Worm (Caenorhabditis elegans) whole organism, L1 larva: ENCODE results near the gene bed-2.
A peak's percentile ranks its signal among the peaks of the same experiment; 100 is the strongest.

Experiments
- C16A3.4 ChIP-seq: fragments of 150-350 bp; optimal IDR thresholded peaks from 2 replicates; lab custom pipeline; 2014; ENCODE audit warnings: missing biosample characterization, missing genetic modification characterization
- ama-1 ChIP-seq: fragments of 150-350 bp; optimal IDR thresholded peaks from 2 replicates; lab custom pipeline; 2014
- ceh-63 ChIP-seq: fragments of 200-800 bp; sonication (Bioruptor generic); optimal IDR thresholded peaks from 2 replicates; lab custom pipeline; 2018; ENCODE audit warnings: mild to moderate bottlenecking, missing genetic modification characterization, missing compliant biosample characterization
- ceh-8 ChIP-seq: fragments of 200-800 bp; sonication (Bioruptor generic); optimal IDR thresholded peaks from 2 replicates; lab custom pipeline; 2018; ENCODE audit warnings: mild to moderate bottlenecking, missing genetic modification characterization, moderate library complexity, missing compliant biosample characterization
- ceh-82 ChIP-seq, 3 experiments: fragments of 150-350 bp in 1 of 3; sonication (generic microtip) in 2 of 3; optimal IDR thresholded peaks; 2 replicates each; lab custom pipeline; 2014 to 2017; ENCODE audit warnings: missing biosample characterization in 3 of 3, missing genetic modification characterization in 3 of 3
- ceh-88 ChIP-seq: fragments of 200-800 bp; sonication (Bioruptor generic); IDR thresholded peaks from 2 replicates; pipeline ENCODE4 v1.3.6; 2022; ENCODE audit warnings: missing genetic modification characterization, missing compliant biosample characterization
- ceh-90 ChIP-seq: sonication (generic microtip); optimal IDR thresholded peaks from 2 replicates; lab custom pipeline; 2016; ENCODE audit warnings: missing genetic modification characterization, missing compliant biosample characterization
- efl-3 ChIP-seq: fragments of 200-800 bp; sonication (Bioruptor generic); optimal IDR thresholded peaks from 2 replicates; lab custom pipeline; 2018; ENCODE audit warnings: mild to moderate bottlenecking, missing genetic modification characterization, missing compliant biosample characterization
- elt-2 ChIP-seq: sonication (generic microtip); optimal IDR thresholded peaks from 2 replicates; lab custom pipeline; 2016; ENCODE audit warnings: missing genetic modification characterization, mild to moderate bottlenecking, inconsistent platforms, missing compliant biosample characterization, missing genetic modification reagents
- ets-5 ChIP-seq: fragments of 200-800 bp; sonication (Bioruptor generic); IDR thresholded peaks from 2 replicates; pipeline ENCODE4 v1.3.6; 2022; ENCODE audit warnings: missing genetic modification characterization, missing compliant biosample characterization
- fos-1 ChIP-seq: fragments of 150-350 bp; optimal IDR thresholded peaks from 2 replicates; lab custom pipeline; 2014; ENCODE audit warnings: missing biosample characterization, missing genetic modification characterization
- grh-1 ChIP-seq: fragments of 200-800 bp; sonication (Bioruptor generic); IDR thresholded peaks from 2 replicates; pipeline ENCODE4 v1.3.6; 2022; ENCODE audit warnings: missing genetic modification reagents, missing genetic modification characterization, missing compliant biosample characterization
- isw-1 ChIP-seq: fragments of 200-800 bp; sonication (Bioruptor generic); IDR thresholded peaks from 2 replicates; pipeline ENCODE4 v1.3.6; 2022; ENCODE audit warnings: missing genetic modification characterization, missing compliant biosample characterization
- lin-14 ChIP-seq: fragments of 200-800 bp; sonication (Bioruptor generic); optimal IDR thresholded peaks from 2 replicates; lab custom pipeline; 2018; ENCODE audit warnings: mild to moderate bottlenecking, missing genetic modification characterization, moderate library complexity, missing compliant biosample characterization
- mdl-1 ChIP-seq, 2 experiments: fragments of 150-350 bp; optimal IDR thresholded peaks; 2 replicates each; lab custom pipeline; 2014 to 2017; ENCODE audit warnings: missing biosample characterization in 2 of 2, missing genetic modification characterization in 2 of 2, inconsistent platforms in 1 of 2
- nhr-11 ChIP-seq: fragments of 150-350 bp; optimal IDR thresholded peaks from 2 replicates; lab custom pipeline; 2014; ENCODE audit warnings: missing biosample characterization, missing genetic modification characterization
- nhr-19 ChIP-seq: fragments of 200-800 bp; sonication (Bioruptor generic); conservative IDR thresholded peaks from 2 replicates; pipeline ENCODE4 v1.3.6; 2022; ENCODE audit warnings: missing genetic modification characterization, missing compliant biosample characterization
- nhr-20 ChIP-seq: sonication (generic microtip); optimal IDR thresholded peaks from 2 replicates; lab custom pipeline; 2016; ENCODE audit warnings: mild to moderate bottlenecking, missing genetic modification characterization, missing compliant biosample characterization
- nhr-28 ChIP-seq: fragments of 150-350 bp; optimal IDR thresholded peaks from 2 replicates; lab custom pipeline; 2014; ENCODE audit warnings: missing biosample characterization, missing genetic modification characterization
- nhr-47 ChIP-seq: sonication (generic microtip); optimal IDR thresholded peaks from 2 replicates; lab custom pipeline; 2016; ENCODE audit warnings: mild to moderate bottlenecking, missing genetic modification characterization, moderate library complexity, missing compliant biosample characterization
- nhr-71 ChIP-seq: sonication (generic microtip); optimal IDR thresholded peaks from 2 replicates; lab custom pipeline; 2016; ENCODE audit warnings: mild to moderate bottlenecking, missing genetic modification characterization, moderate library complexity, missing compliant biosample characterization
- nhr-77 ChIP-seq: fragments of 150-350 bp; optimal IDR thresholded peaks from 2 replicates; lab custom pipeline; 2014; ENCODE audit warnings: missing biosample characterization, missing genetic modification characterization
- pag-3 ChIP-seq: sonication (generic microtip); optimal IDR thresholded peaks from 2 replicates; lab custom pipeline; 2017; ENCODE audit warnings: missing genetic modification characterization, mild to moderate bottlenecking, missing compliant biosample characterization, antibody characterized with exemption, borderline replicate concordance; ENCODE audit not compliant: insufficient read depth
- pax-3 ChIP-seq: fragments of 200-800 bp; sonication (Bioruptor generic); optimal IDR thresholded peaks from 2 replicates; lab custom pipeline; 2018; ENCODE audit warnings: mild to moderate bottlenecking, missing genetic modification characterization, moderate library complexity, missing compliant biosample characterization
- skn-1 ChIP-seq: fragments of 150-350 bp; optimal IDR thresholded peaks from 2 replicates; lab custom pipeline; 2014; ENCODE audit warnings: missing biosample characterization, missing genetic modification characterization
- snu-23 ChIP-seq: sonication (generic microtip); optimal IDR thresholded peaks from 2 replicates; lab custom pipeline; 2016; ENCODE audit warnings: missing genetic modification characterization, missing compliant biosample characterization
- sox-4 ChIP-seq: sonication (generic microtip); optimal IDR thresholded peaks from 2 replicates; lab custom pipeline; 2016; ENCODE audit warnings: missing genetic modification characterization, missing compliant biosample characterization
- swsn-7 ChIP-seq: sonication (generic microtip); optimal IDR thresholded peaks from 2 replicates; lab custom pipeline; 2016; ENCODE audit warnings: missing genetic modification characterization, missing compliant biosample characterization
- tlp-1 ChIP-seq: fragments of 150-350 bp; optimal IDR thresholded peaks from 2 replicates; lab custom pipeline; 2014; ENCODE audit warnings: missing biosample characterization, missing genetic modification characterization
- unc-130 ChIP-seq: fragments of 150-350 bp; optimal IDR thresholded peaks from 2 replicates; lab custom pipeline; 2017; ENCODE audit warnings: missing biosample characterization, missing genetic modification characterization, inconsistent platforms
- unc-30 ChIP-seq: sonication (generic microtip); optimal IDR thresholded peaks from 2 replicates; lab custom pipeline; 2017; ENCODE audit warnings: missing biosample characterization, missing genetic modification characterization
- unc-98 ChIP-seq: fragments of 200-800 bp; sonication (Bioruptor generic); IDR thresholded peaks from 2 replicates; pipeline ENCODE4 v1.3.6; 2022; ENCODE audit warnings: missing genetic modification characterization, missing compliant biosample characterization
- xbp-1 ChIP-seq: sonication (generic microtip); optimal IDR thresholded peaks from 2 replicates; lab custom pipeline; 2016; ENCODE audit warnings: missing genetic modification characterization, missing compliant biosample characterization
- zip-4 ChIP-seq: fragments of 200-800 bp; sonication (Bioruptor generic); optimal IDR thresholded peaks from 2 replicates; lab custom pipeline; 2018; ENCODE audit warnings: mild to moderate bottlenecking, missing genetic modification characterization, moderate library complexity, missing compliant biosample characterization
- ztf-11 ChIP-seq, 2 experiments: sonication (generic microtip); optimal IDR thresholded peaks; 2 replicates each; lab custom pipeline; 2016 to 2017; ENCODE audit warnings: missing genetic modification characterization in 2 of 2, missing biosample characterization in 1 of 2, missing compliant biosample characterization in 1 of 2

bed-2 gene

DNA sequence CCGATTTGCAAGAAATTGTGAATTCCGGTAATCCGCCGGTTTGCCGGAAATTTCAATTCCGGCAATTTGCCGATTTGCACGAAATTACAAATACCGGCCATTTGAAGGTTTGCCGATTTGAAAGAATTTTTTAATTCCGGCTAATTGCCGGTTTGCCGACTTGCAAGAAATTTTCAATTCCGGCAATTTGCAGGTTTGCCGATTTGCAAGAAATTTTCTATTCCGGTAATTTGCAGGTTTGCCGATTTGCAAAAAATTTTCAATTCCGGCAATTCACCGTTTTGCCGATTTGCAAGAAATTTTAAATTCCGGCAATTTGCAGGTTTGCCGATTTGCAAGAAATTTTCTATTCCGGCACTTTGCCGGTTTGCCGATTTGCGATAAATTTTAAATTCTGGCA lies 35.7 kb downstream of the bed-2 start:
- peak; percentile 21; the same call in 1 of the 2 replicates for TF ChIP-seq unc-98 (GFP tag; lab: Robert Waterston, UW)
- 0 out of 2 replicates have a peak, but pooled peaks have one; percentile 85 for TF ChIP-seq ets-5 (GFP tag; lab: Robert Waterston, UW)
- TF ChIP-seq ceh-88 (GFP tag; lab: Robert Waterston, UW): peak; percentile 28; the same call in 1 of the 2 replicates

DNA sequence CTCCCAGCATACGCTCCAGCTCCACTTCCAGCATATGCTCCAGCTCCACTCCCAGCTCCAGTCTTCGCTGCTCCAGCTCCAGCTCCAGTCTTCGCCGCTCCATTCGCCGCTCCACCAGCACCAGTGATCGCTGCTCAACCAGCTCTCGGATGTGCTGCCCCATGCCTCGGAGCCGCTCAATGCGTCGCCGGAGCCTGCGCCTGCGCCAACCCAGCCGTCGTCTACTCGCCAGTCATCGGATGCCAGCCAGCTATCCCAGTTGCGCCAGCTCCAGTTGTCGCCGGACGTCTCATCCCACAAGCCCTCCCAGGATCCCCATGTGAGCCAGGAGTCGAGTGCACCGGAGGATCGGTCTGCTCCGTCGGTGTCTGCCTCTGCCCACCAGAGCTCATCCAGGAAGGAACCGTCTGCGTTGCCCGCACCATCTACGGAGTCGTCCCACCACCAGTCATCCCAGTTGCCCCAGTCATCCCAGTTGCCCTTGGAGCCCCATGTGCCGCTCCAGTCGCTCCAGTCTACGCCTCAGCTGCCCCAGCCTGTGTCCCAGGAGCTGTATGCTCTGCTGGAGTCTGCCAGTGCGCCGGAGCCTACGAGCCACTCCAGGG lies 43.0 kb downstream of the bed-2 start:
- TF ChIP-seq ceh-8 (GFP tag; lab: Kevin White, UChicago) (peak; percentile 65), ceh-82 (tag; optimal IDR thresholded peaks at IDR 0.05; lab: Kevin White, UChicago) (no peak)

DNA sequence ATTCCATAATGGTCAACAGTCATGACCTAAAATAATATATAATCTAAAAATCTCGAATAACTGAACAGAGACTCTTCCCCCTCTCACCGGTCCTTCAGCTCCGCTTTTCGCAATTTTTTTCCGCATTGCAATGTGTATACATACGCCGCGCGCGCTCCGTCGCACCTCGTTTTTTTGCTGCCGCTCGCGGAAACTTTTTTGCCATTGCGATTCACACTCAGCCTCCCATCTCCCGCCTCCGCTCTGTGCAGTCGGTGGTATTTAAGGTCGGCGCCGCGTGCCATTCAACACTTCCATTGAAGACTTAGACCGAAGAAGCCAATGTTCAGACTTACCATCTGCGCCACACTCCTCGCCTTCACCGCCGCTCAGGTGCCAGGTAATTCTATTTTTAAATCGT lies 43.7 kb downstream of the bed-2 start, which contains the start of gene idpc-1:
Gene idpc-1 (plus strand): TSS at position 301 of the 400 bp plus-strand sequence.
- TF ChIP-seq ceh-90 (tag; lab: Kevin White, UChicago) (no peak), fos-1 (no peak), ztf-11 (tag; optimal IDR thresholded peaks at IDR 0.05; lab: Kevin White, UChicago) (no peak), grh-1 (no peak), nhr-20 (tag; lab: Kevin White, UChicago) (no peak), pag-3 (tag; lab: Kevin White, UChicago) (no peak), nhr-19 (GFP tag; lab: Robert Waterston, UW) (no peak), zip-4 (no peak), snu-23 (GFP tag; lab: Kevin White, UChicago) (no peak), lin-14 (GFP tag; lab: Kevin White, UChicago) (no peak)
- TF ChIP-seq, all 84 proteins: peak for 0

DNA sequence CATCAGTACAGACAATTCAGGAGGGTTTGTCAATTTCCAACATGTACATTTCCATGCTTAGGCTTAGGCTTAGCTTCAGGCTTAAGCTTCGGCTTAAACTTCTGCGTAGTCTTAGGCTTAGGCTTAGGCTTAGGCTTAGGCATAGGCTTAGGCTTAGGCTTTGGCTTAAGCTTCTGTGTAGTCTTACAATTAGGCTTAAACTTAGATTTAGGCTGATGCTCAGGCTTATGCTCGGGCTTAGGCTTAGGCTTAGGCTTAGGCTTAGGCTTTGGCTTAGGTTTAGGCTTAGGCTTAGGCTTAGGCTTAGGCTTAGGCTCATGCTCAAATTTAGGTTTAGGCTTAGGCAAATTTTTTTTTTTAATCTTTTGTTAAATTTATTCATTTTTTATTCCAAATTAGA lies 45.8 kb downstream of the bed-2 start:
- TF ChIP-seq unc-130 (tag; lab: Kevin White, UChicago) (no peak), isw-1 (GFP tag; lab: Robert Waterston, UW) (no peak), unc-30 (no peak), nhr-77 (tag; lab: Kevin White, UChicago) (no peak), nhr-71 (tag; lab: Kevin White, UChicago) (no peak), efl-3 (no peak)

DNA sequence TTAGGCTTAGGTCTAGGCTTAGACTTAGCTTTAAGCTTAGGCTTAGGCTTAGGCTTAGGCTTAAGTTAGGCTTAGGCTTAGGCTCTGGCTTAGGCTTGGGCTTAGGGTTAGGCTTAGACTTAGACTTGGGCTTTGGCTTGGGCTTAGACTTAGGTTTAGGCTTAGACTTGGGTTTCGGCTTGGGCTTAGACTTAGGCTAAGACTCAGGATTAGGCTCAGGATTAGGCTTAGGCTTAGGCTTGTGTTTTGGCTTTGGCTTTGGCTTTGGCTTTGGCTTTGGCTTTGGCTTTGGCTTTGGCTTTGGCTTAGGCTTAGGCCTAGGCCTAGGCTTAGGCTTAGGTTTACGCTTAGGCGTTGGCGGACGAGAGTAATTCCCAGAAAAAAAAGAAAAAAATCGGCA lies 51.1 kb downstream of the bed-2 start:
- TF ChIP-seq xbp-1 (tag; lab: Kevin White, UChicago) (no peak), lin-14 (GFP tag; lab: Kevin White, UChicago) (no peak), skn-1 (tag; lab: Kevin White, UChicago) (no peak), tlp-1 (tag; lab: Kevin White, UChicago) (no peak), nhr-19 (GFP tag; lab: Robert Waterston, UW) (no peak), isw-1 (GFP tag; lab: Robert Waterston, UW) (no peak), ceh-63 (no peak), nhr-11 (tag; lab: Kevin White, UChicago) (no peak), swsn-7 (no peak), ztf-11 (tag; optimal IDR thresholded peaks at IDR 0.05; lab: Kevin White, UChicago) (no peak), ama-1 (lab: Kevin White, UChicago) (no peak), nhr-28 (tag; lab: Kevin White, UChicago) (no peak), mdl-1 (tag; optimal IDR thresholded peaks at IDR 0.05; lab: Kevin White, UChicago) (no peak), ceh-90 (tag; lab: Kevin White, UChicago) (no peak), unc-30 (no peak), C16A3.4 (no peak), pax-3 (no peak), nhr-47 (no peak), elt-2 (tag; lab: Kevin White, UChicago) (no peak), sox-4 (tag; lab: Kevin White, UChicago) (no peak)
